Worm (Caenorhabditis elegans): ENCODE results near the gene ule-5.

ce11 chrX:11843363-11843762 lies 39.6 kb upstream of the ule-5 start, which contains the start of gene F54F7.2:
- TF ChIP-seq ztf-4 (tag; optimal IDR thresholded peaks at IDR 0.05) (no peak), nhr-11 (tag; optimal IDR thresholded peaks at IDR 0.05) (no peak), elt-2 (tag; optimal IDR thresholded peaks at IDR 0.05) (no peak), snpc-4 (tag; optimal IDR thresholded peaks at IDR 0.05) (no peak), fos-1 (tag; optimal IDR thresholded peaks at IDR 0.05) (no peak), ceh-28 (tag; optimal IDR thresholded peaks at IDR 0.05) (no peak), ztf-11 (tag; optimal IDR thresholded peaks at IDR 0.05) (no peak), egl-27 (tag; optimal IDR thresholded peaks at IDR 0.05) (no peak), nhr-237 (tag; optimal IDR thresholded peaks at IDR 0.05) (no peak), lsy-12 (tag; optimal IDR thresholded peaks at IDR 0.05) (no peak), ceh-82 (tag; optimal IDR thresholded peaks at IDR 0.05) (no peak)

All from whole organism, L3 larva.